Worm (Caenorhabditis elegans) whole organism, L1 larva: ENCODE results near the gene mppb-1.
A peak's percentile ranks its signal among the peaks of the same experiment; 100 is the strongest.

Experiments used
- C04F5.9 ChIP-seq: sonication (generic microtip); optimal IDR thresholded peaks from 2 replicates; lab custom pipeline; 2016; ENCODE audit warnings: missing genetic modification characterization, missing compliant biosample characterization
- F16B12.6 ChIP-seq: fragments of 150-350 bp; optimal IDR thresholded peaks from 2 replicates; lab custom pipeline; 2014; ENCODE audit warnings: missing biosample characterization, missing genetic modification characterization
- Y116A8C.19 ChIP-seq: sonication (generic microtip); optimal IDR thresholded peaks from 2 replicates; lab custom pipeline; 2016; ENCODE audit warnings: missing compliant biosample characterization, missing genetic modification characterization, borderline replicate concordance
- aha-1 ChIP-seq: fragments of 150-350 bp; optimal IDR thresholded peaks from 2 replicates; lab custom pipeline; 2014; ENCODE audit warnings: missing biosample characterization, missing genetic modification characterization
- aly-2 ChIP-seq: fragments of 150-350 bp; optimal IDR thresholded peaks from 2 replicates; lab custom pipeline; 2014; ENCODE audit warnings: missing biosample characterization, missing genetic modification characterization
- blmp-1 ChIP-seq: fragments of 150-350 bp; optimal IDR thresholded peaks from 2 replicates; lab custom pipeline; 2014; ENCODE audit warnings: missing biosample characterization, missing genetic modification characterization
- ceh-63 ChIP-seq: fragments of 200-800 bp; sonication (Bioruptor generic); optimal IDR thresholded peaks from 2 replicates; lab custom pipeline; 2018; ENCODE audit warnings: mild to moderate bottlenecking, missing genetic modification characterization, missing compliant biosample characterization
- ceh-88 ChIP-seq: fragments of 200-800 bp; sonication (Bioruptor generic); IDR thresholded peaks from 2 replicates; pipeline ENCODE4 v1.3.6; 2022; ENCODE audit warnings: missing genetic modification characterization, missing compliant biosample characterization
- ces-1 ChIP-seq: fragments of 150-350 bp; optimal IDR thresholded peaks from 2 replicates; lab custom pipeline; 2014; ENCODE audit warnings: missing biosample characterization, missing genetic modification reagents, missing genetic modification characterization
- dpl-1 ChIP-seq, 3 experiments: fragments of 150-350 bp in 2 of 3; sonication (generic microtip) in 1 of 3; optimal IDR thresholded peaks; 2 replicates each; lab custom pipeline; 2014 to 2017; ENCODE audit warnings: missing biosample characterization in 3 of 3, missing genetic modification characterization in 3 of 3, missing genetic modification reagents in 3 of 3
- efl-1 ChIP-seq, 4 experiments: fragments of 150-350 bp; optimal IDR thresholded peaks in 3 of 4; peaks in 1 of 4; 1 replicate in 1 of 4; 2 replicates in 3 of 4; lab custom pipeline; 2014; ENCODE audit warnings: missing biosample characterization in 2 of 4, missing genetic modification characterization in 2 of 4, missing genetic modification reagents in 2 of 4
- efl-3 ChIP-seq: fragments of 200-800 bp; sonication (Bioruptor generic); optimal IDR thresholded peaks from 2 replicates; lab custom pipeline; 2018; ENCODE audit warnings: mild to moderate bottlenecking, missing genetic modification characterization, missing compliant biosample characterization
- egl-13 ChIP-seq: sonication (generic microtip); optimal IDR thresholded peaks from 2 replicates; lab custom pipeline; 2016; ENCODE audit warnings: missing genotype, missing genetic modification reagents, missing genetic modification characterization, missing compliant biosample characterization
- elt-2 ChIP-seq: sonication (generic microtip); optimal IDR thresholded peaks from 2 replicates; lab custom pipeline; 2016; ENCODE audit warnings: missing genetic modification characterization, mild to moderate bottlenecking, inconsistent platforms, missing compliant biosample characterization, missing genetic modification reagents
- elt-3 ChIP-seq, 6 experiments: fragments of 150-350 bp in 1 of 6; sonication (generic microtip); optimal IDR thresholded peaks; 2 replicates each; lab custom pipeline; 2017 to 2018; ENCODE audit warnings: missing biosample characterization in 6 of 6, missing genetic modification characterization in 6 of 6, inconsistent platforms in 1 of 6
- ets-5 ChIP-seq: fragments of 200-800 bp; sonication (Bioruptor generic); IDR thresholded peaks from 2 replicates; pipeline ENCODE4 v1.3.6; 2022; ENCODE audit warnings: missing genetic modification characterization, missing compliant biosample characterization
- fkh-8 ChIP-seq: sonication (generic microtip); optimal IDR thresholded peaks from 2 replicates; lab custom pipeline; 2016; ENCODE audit warnings: mild to moderate bottlenecking, missing genetic modification characterization, missing compliant biosample characterization
- grh-1 ChIP-seq: fragments of 200-800 bp; sonication (Bioruptor generic); IDR thresholded peaks from 2 replicates; pipeline ENCODE4 v1.3.6; 2022; ENCODE audit warnings: missing genetic modification reagents, missing genetic modification characterization, missing compliant biosample characterization
- hlh-17 ChIP-seq: fragments of 200-800 bp; sonication (Bioruptor generic); optimal IDR thresholded peaks from 2 replicates; lab custom pipeline; 2018; ENCODE audit warnings: missing genetic modification characterization, mild to moderate bottlenecking, missing compliant biosample characterization, moderate library complexity, borderline replicate concordance
- hlh-4 ChIP-seq: sonication (generic microtip); optimal IDR thresholded peaks from 2 replicates; lab custom pipeline; 2016; ENCODE audit warnings: mild to moderate bottlenecking, missing genetic modification characterization, missing compliant biosample characterization
- hpl-2 ChIP-seq: fragments of 150-350 bp; optimal IDR thresholded peaks from 2 replicates; lab custom pipeline; 2014; ENCODE audit warnings: missing biosample characterization, missing genetic modification reagents, missing genetic modification characterization
- irx-1 ChIP-seq: sonication (generic microtip); optimal IDR thresholded peaks from 2 replicates; lab custom pipeline; 2016; ENCODE audit warnings: missing genetic modification characterization, missing compliant biosample characterization
- isw-1 ChIP-seq: fragments of 200-800 bp; sonication (Bioruptor generic); IDR thresholded peaks from 2 replicates; pipeline ENCODE4 v1.3.6; 2022; ENCODE audit warnings: missing genetic modification characterization, missing compliant biosample characterization
- jun-1 ChIP-seq: fragments of 150-350 bp; optimal IDR thresholded peaks from 2 replicates; lab custom pipeline; 2014; ENCODE audit warnings: missing biosample characterization, missing genetic modification reagents, missing genetic modification characterization
- lin-13 ChIP-seq: fragments of 150-350 bp; optimal IDR thresholded peaks from 2 replicates; lab custom pipeline; 2014; ENCODE audit warnings: missing biosample characterization, missing genetic modification reagents, missing genetic modification characterization
- lin-14 ChIP-seq: fragments of 200-800 bp; sonication (Bioruptor generic); optimal IDR thresholded peaks from 2 replicates; lab custom pipeline; 2018; ENCODE audit warnings: mild to moderate bottlenecking, missing genetic modification characterization, moderate library complexity, missing compliant biosample characterization
- lin-15B ChIP-seq: fragments of 150-350 bp; sonication (generic microtip); optimal IDR thresholded peaks from 3 replicates; lab custom pipeline; 2014; ENCODE audit warnings: missing biosample characterization, missing genetic modification characterization
- mep-1 ChIP-seq: fragments of 150-350 bp; optimal IDR thresholded peaks from 2 replicates; lab custom pipeline; 2014; ENCODE audit warnings: missing biosample characterization, missing genetic modification characterization
- nhr-11 ChIP-seq: fragments of 150-350 bp; optimal IDR thresholded peaks from 2 replicates; lab custom pipeline; 2014; ENCODE audit warnings: missing biosample characterization, missing genetic modification characterization
- nhr-19 ChIP-seq: fragments of 200-800 bp; sonication (Bioruptor generic); conservative IDR thresholded peaks from 2 replicates; pipeline ENCODE4 v1.3.6; 2022; ENCODE audit warnings: missing genetic modification characterization, missing compliant biosample characterization
- nhr-237 ChIP-seq: fragments of 150-350 bp; optimal IDR thresholded peaks from 2 replicates; lab custom pipeline; 2014; ENCODE audit warnings: missing biosample characterization, missing genetic modification characterization
- nhr-28 ChIP-seq: fragments of 150-350 bp; optimal IDR thresholded peaks from 2 replicates; lab custom pipeline; 2014; ENCODE audit warnings: missing biosample characterization, missing genetic modification characterization
- nhr-47 ChIP-seq: sonication (generic microtip); optimal IDR thresholded peaks from 2 replicates; lab custom pipeline; 2016; ENCODE audit warnings: mild to moderate bottlenecking, missing genetic modification characterization, moderate library complexity, missing compliant biosample characterization
- nhr-71 ChIP-seq: sonication (generic microtip); optimal IDR thresholded peaks from 2 replicates; lab custom pipeline; 2016; ENCODE audit warnings: mild to moderate bottlenecking, missing genetic modification characterization, moderate library complexity, missing compliant biosample characterization
- pax-3 ChIP-seq: fragments of 200-800 bp; sonication (Bioruptor generic); optimal IDR thresholded peaks from 2 replicates; lab custom pipeline; 2018; ENCODE audit warnings: mild to moderate bottlenecking, missing genetic modification characterization, moderate library complexity, missing compliant biosample characterization
- pqm-1 ChIP-seq: sonication (generic microtip); optimal IDR thresholded peaks from 3 replicates; lab custom pipeline; 2017; ENCODE audit warnings: missing biosample characterization, missing genetic modification characterization
- skn-1 ChIP-seq: fragments of 150-350 bp; optimal IDR thresholded peaks from 2 replicates; lab custom pipeline; 2014; ENCODE audit warnings: missing biosample characterization, missing genetic modification characterization
- snpc-4 ChIP-seq: fragments of 150-350 bp; optimal IDR thresholded peaks from 2 replicates; lab custom pipeline; 2014; ENCODE audit warnings: missing biosample characterization, missing genetic modification characterization
- sox-4 ChIP-seq: sonication (generic microtip); optimal IDR thresholded peaks from 2 replicates; lab custom pipeline; 2016; ENCODE audit warnings: missing genetic modification characterization, missing compliant biosample characterization
- swsn-7 ChIP-seq: sonication (generic microtip); optimal IDR thresholded peaks from 2 replicates; lab custom pipeline; 2016; ENCODE audit warnings: missing genetic modification characterization, missing compliant biosample characterization
- unc-130 ChIP-seq: fragments of 150-350 bp; optimal IDR thresholded peaks from 2 replicates; lab custom pipeline; 2017; ENCODE audit warnings: missing biosample characterization, missing genetic modification characterization, inconsistent platforms
- unc-62 ChIP-seq: fragments of 150-350 bp; optimal IDR thresholded peaks from 2 replicates; lab custom pipeline; 2014; ENCODE audit warnings: missing biosample characterization, missing genetic modification reagents, missing genetic modification characterization
- unc-86 ChIP-seq: sonication (generic microtip); optimal IDR thresholded peaks from 2 replicates; lab custom pipeline; 2016; ENCODE audit warnings: missing genetic modification characterization, missing compliant biosample characterization
- zag-1 ChIP-seq: fragments of 150-350 bp; optimal IDR thresholded peaks from 2 replicates; lab custom pipeline; 2014; ENCODE audit warnings: missing biosample characterization, missing genetic modification characterization
- zip-4 ChIP-seq: fragments of 200-800 bp; sonication (Bioruptor generic); optimal IDR thresholded peaks from 2 replicates; lab custom pipeline; 2018; ENCODE audit warnings: mild to moderate bottlenecking, missing genetic modification characterization, moderate library complexity, missing compliant biosample characterization
- ztf-11 ChIP-seq, 2 experiments: sonication (generic microtip); optimal IDR thresholded peaks; 2 replicates each; lab custom pipeline; 2016 to 2017; ENCODE audit warnings: missing genetic modification characterization in 2 of 2, missing biosample characterization in 1 of 2, missing compliant biosample characterization in 1 of 2
- ztf-4 ChIP-seq: fragments of 150-350 bp; optimal IDR thresholded peaks from 2 replicates; lab custom pipeline; 2014; ENCODE audit warnings: missing biosample characterization, missing genetic modification characterization

mppb-1 gene

DNA sequence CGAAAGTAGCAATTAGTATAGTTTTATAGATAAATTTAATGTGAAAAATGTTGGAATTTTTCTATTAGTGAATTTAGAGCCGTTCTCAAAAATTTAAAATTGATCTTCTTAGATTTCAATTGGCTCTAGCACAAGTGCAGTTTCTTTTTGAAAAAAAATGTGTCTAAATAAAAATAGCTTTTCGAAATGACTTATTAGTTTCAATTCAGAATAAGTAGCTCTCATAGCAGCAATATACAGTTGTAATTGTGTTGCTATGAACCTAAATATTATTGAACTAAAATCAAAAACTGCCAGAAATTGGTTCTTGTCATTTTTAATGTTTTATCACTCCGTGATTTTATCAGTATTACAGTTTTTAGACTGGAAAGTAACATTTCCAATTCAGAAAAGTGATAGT, 43.2 kb downstream of the mppb-1 start:
- TF ChIP-seq lin-13 (GFP tag; lab: Kevin White, UChicago), result no peak
- no peak for TF ChIP-seq sox-4
- TF ChIP-seq snpc-4 (tag; lab: Kevin White, UChicago), result no peak

ce11 chrIV:9118348-9118747, 43.9 kb downstream of the mppb-1 start:
- TF ChIP-seq elt-2 (tag; lab: Kevin White, UChicago) (peak; percentile 41), efl-1 (optimal IDR thresholded peaks at IDR 0.05; lab: Kevin White, UChicago) (no peak), efl-1 (GFP tag; optimal IDR thresholded peaks at IDR 0.05 in 1 of 2; lab: Kevin White, UChicago) (peak in 1 of 2 experiments; percentile 42), C04F5.9 (tag; lab: Kevin White, UChicago) (no peak)
- TF ChIP-seq, all 84 proteins: peak for 2

DNA sequence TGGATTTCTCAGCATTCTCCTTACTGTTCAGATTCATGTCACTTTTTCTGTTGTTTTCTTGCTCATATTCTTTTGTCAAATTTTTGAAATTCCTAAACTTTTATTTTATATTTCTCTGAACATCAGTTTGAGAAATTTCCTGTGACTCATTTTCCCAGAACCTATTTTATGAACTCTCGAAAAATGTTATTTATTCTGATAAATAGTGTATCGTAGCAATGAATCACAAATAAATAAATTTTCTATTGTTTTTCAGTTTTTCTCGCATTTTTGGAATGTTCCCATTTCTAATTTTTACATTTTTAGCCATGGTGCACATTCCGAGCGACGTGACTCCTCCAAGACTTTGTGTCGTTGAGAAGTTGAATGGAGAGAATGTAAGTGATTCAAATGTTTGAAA, 44.3 kb downstream of the mppb-1 start, which contains the start of gene nrfl-1:
Gene nrfl-1 (plus strand): TSS at position 301 of the 400 bp plus-strand sequence.
- TF ChIP-seq unc-86 (tag; lab: Kevin White, UChicago) (no peak), nhr-237 (no peak), jun-1 (no peak), ztf-4 (no peak), fkh-8 (tag; lab: Kevin White, UChicago) (no peak), nhr-28 (tag; lab: Kevin White, UChicago) (no peak), ceh-63 (no peak), zip-4 (no peak), hlh-4 (no peak), ztf-11 (tag; optimal IDR thresholded peaks at IDR 0.05; lab: Kevin White, UChicago) (no peak), ceh-88 (GFP tag; lab: Robert Waterston, UW) (no peak), efl-1 (optimal IDR thresholded peaks at IDR 0.05; lab: Kevin White, UChicago) (no peak), efl-1 (GFP tag; optimal IDR thresholded peaks at IDR 0.05 in 1 of 2; lab: Kevin White, UChicago) (no peak), zag-1 (no peak), dpl-1 (GFP tag; optimal IDR thresholded peaks at IDR 0.05; lab: Kevin White, UChicago) (no peak), blmp-1 (tag; lab: Kevin White, UChicago) (no peak), mep-1 (no peak), nhr-11 (tag; lab: Kevin White, UChicago) (no peak), lin-13 (GFP tag; lab: Kevin White, UChicago) (no peak)

ce11 chrIV:9120220-9120619, 45.7 kb downstream of the mppb-1 start:
- TF ChIP-seq sox-4 (no peak), lin-15B (tag; lab: Kevin White, UChicago) (no peak), lin-14 (no peak), aly-2 (tag; lab: Kevin White, UChicago) (no peak), hpl-2 (GFP tag; lab: Kevin White, UChicago) (no peak), skn-1 (tag; lab: Kevin White, UChicago) (no peak), Y116A8C.19 (no peak), elt-3 (tag; optimal IDR thresholded peaks at IDR 0.05; lab: Kevin White, UChicago) (no peak), unc-86 (tag; lab: Kevin White, UChicago) (no peak), grh-1 (GFP tag; lab: Robert Waterston, UW) (no peak), mep-1 (no peak), nhr-19 (GFP tag; lab: Robert Waterston, UW) (no peak), pqm-1 (no peak), isw-1 (GFP tag; lab: Robert Waterston, UW) (no peak), nhr-47 (no peak), irx-1 (tag; lab: Kevin White, UChicago) (no peak)

DNA sequence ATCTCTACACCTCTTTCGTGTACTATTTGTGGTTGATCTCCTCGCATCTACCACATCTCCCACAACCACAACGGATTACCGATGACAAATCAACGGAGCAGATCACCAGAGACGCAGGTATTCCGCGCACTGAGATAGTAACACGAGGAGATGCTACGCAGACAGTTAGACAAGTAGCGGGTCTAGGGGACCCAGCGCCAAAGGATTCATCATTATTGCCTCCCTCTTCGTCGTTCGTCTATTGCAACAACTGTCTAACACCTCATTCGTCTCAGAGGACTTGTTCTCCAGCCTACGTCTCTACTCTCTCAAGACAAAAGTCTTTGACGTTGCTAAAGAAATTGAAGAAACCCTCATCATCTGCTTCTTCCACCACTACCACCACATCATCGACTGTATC, 47.1 kb downstream of the mppb-1 start:
- TF ChIP-seq nhr-28 (tag; lab: Kevin White, UChicago) (no peak), ceh-88 (GFP tag; lab: Robert Waterston, UW) (no peak), ets-5 (GFP tag; lab: Robert Waterston, UW) (no peak), egl-13 (no peak), efl-3 (GFP tag; lab: Kevin White, UChicago) (no peak), hlh-17 (GFP tag; lab: Kevin White, UChicago) (no peak), nhr-71 (tag; lab: Kevin White, UChicago) (peak; percentile 77), unc-130 (tag; lab: Kevin White, UChicago) (no peak), ces-1 (GFP tag; lab: Kevin White, UChicago) (no peak), aha-1 (tag; lab: Kevin White, UChicago) (no peak), Y116A8C.19 (no peak), swsn-7 (tag; lab: Kevin White, UChicago) (peak; percentile 48), pax-3 (tag; lab: Kevin White, UChicago) (no peak), isw-1 (GFP tag; lab: Robert Waterston, UW) (no peak), unc-62 (GFP tag; lab: Kevin White, UChicago) (no peak), hlh-4 (no peak), F16B12.6 (no peak), nhr-11 (tag; lab: Kevin White, UChicago) (no peak)
